Worm (Caenorhabditis elegans) whole organism, young adult: ENCODE data around the gene cdh-3.

Experiments used
- B0019.2 ChIP-seq: fragments of 200-800 bp; sonication (Bioruptor generic); conservative IDR thresholded peaks from 2 replicates; pipeline ENCODE4 v1.3.6; 2022; ENCODE audit warnings: missing genetic modification reagents, missing genetic modification characterization, missing compliant biosample characterization
- B0035.1 ChIP-seq: sonication (generic microtip); optimal IDR thresholded peaks from 2 replicates; lab custom pipeline; 2016; ENCODE audit warnings: missing genetic modification characterization, mild to moderate bottlenecking, missing compliant biosample characterization, missing genotype, missing genetic modification reagents
- B0261.1 ChIP-seq: sonication (generic microtip); optimal IDR thresholded peaks from 2 replicates; lab custom pipeline; 2016; ENCODE audit warnings: mild to moderate bottlenecking, missing genetic modification characterization, moderate library complexity, missing compliant biosample characterization
- C17E4.6 ChIP-seq: fragments of 200-800 bp; sonication (Bioruptor generic); IDR thresholded peaks from 2 replicates; pipeline ENCODE4 v1.3.6; 2022; ENCODE audit warnings: missing genetic modification reagents, missing genetic modification characterization, missing compliant biosample characterization
- D2030.7 ChIP-seq: fragments of 200-800 bp; sonication (Bioruptor generic); IDR thresholded peaks from 2 replicates; pipeline ENCODE4 v1.3.6; 2022; ENCODE audit warnings: missing genetic modification reagents, missing genetic modification characterization, missing compliant biosample characterization
- F22D6.2 ChIP-seq: sonication (generic microtip); optimal IDR thresholded peaks from 2 replicates; lab custom pipeline; 2016; ENCODE audit warnings: mild to moderate bottlenecking, missing genetic modification characterization, missing compliant biosample characterization
- F23B12.7 ChIP-seq: sonication (generic microtip); optimal IDR thresholded peaks from 2 replicates; lab custom pipeline; 2017; ENCODE audit warnings: missing genetic modification characterization, mild to moderate bottlenecking, missing compliant biosample characterization, antibody characterized with exemption, moderate library complexity; ENCODE audit not compliant: insufficient read depth
- F33H1.4 ChIP-seq: fragments of 200-800 bp; sonication (Bioruptor generic); IDR thresholded peaks from 2 replicates; pipeline ENCODE4 v1.3.6; 2022; ENCODE audit warnings: missing genetic modification reagents, missing genetic modification characterization, missing compliant biosample characterization
- F39B2.1 ChIP-seq: fragments of 200-800 bp; sonication (Bioruptor generic); IDR thresholded peaks from 2 replicates; pipeline ENCODE4 v1.3.6; 2022; ENCODE audit warnings: missing genetic modification reagents, missing genetic modification characterization, missing compliant biosample characterization
- F52B5.7 ChIP-seq: sonication (generic microtip); optimal IDR thresholded peaks from 2 replicates; lab custom pipeline; 2016; ENCODE audit warnings: mild to moderate bottlenecking, missing genetic modification characterization, missing compliant biosample characterization
- K11D2.4 ChIP-seq: fragments of 200-800 bp; sonication (Bioruptor generic); IDR thresholded peaks from 2 replicates; pipeline ENCODE4 v1.3.6; 2022; ENCODE audit warnings: missing genetic modification reagents, missing genetic modification characterization, missing compliant biosample characterization
- K12H6.12 ChIP-seq: fragments of 200-800 bp; sonication (Bioruptor generic); optimal IDR thresholded peaks from 2 replicates; lab custom pipeline; 2018; ENCODE audit warnings: mild to moderate bottlenecking, missing genetic modification characterization, missing compliant biosample characterization
- Y67H2A.10 ChIP-seq: fragments of 200-800 bp; sonication (Bioruptor generic); conservative IDR thresholded peaks from 2 replicates; pipeline ENCODE4 v1.3.6; 2022; ENCODE audit warnings: missing genetic modification reagents, missing genetic modification characterization, missing compliant biosample characterization
- ZK185.1 ChIP-seq: sonication (generic microtip); optimal IDR thresholded peaks from 2 replicates; lab custom pipeline; 2016; ENCODE audit warnings: mild to moderate bottlenecking, missing genetic modification characterization, missing compliant biosample characterization; ENCODE audit not compliant: poor library complexity, severe bottlenecking
- aptf-2 ChIP-seq: fragments of 200-800 bp; sonication (Bioruptor generic); conservative IDR thresholded peaks from 2 replicates; pipeline ENCODE4 v1.3.6; 2022; ENCODE audit warnings: missing genetic modification reagents, missing genetic modification characterization, missing compliant biosample characterization
- athp-1 ChIP-seq: sonication (generic microtip); optimal IDR thresholded peaks from 2 replicates; lab custom pipeline; 2017; ENCODE audit warnings: mild to moderate bottlenecking, missing genetic modification characterization, missing compliant biosample characterization
- attf-3 ChIP-seq: fragments of 200-800 bp; sonication (Bioruptor generic); conservative IDR thresholded peaks from 2 replicates; pipeline ENCODE4 v1.3.6; 2022; ENCODE audit warnings: missing genetic modification reagents, missing genetic modification characterization, missing compliant biosample characterization
- attf-5 ChIP-seq: fragments of 200-800 bp; sonication (Bioruptor generic); optimal IDR thresholded peaks from 2 replicates; lab custom pipeline; 2018; ENCODE audit warnings: mild to moderate bottlenecking, missing genetic modification characterization, missing compliant biosample characterization
- cebp-1 ChIP-seq, 2 experiments: fragments of 200-800 bp in 1 of 2; sonication (Bioruptor generic) in 1 of 2; sonication (generic microtip) in 1 of 2; IDR thresholded peaks in 1 of 2; optimal IDR thresholded peaks in 1 of 2; 2 replicates each; pipeline versions ENCODE4 v1.3.6 to Lab custom; 2017 to 2022; ENCODE audit warnings: missing compliant biosample characterization in 2 of 2, missing genetic modification characterization in 2 of 2, mild to moderate bottlenecking in 1 of 2, missing genetic modification reagents in 1 of 2, moderate library complexity in 1 of 2
- cebp-2 ChIP-seq: fragments of 200-800 bp; sonication (Bioruptor generic); IDR thresholded peaks from 2 replicates; pipeline ENCODE4 v1.3.6; 2022; ENCODE audit warnings: missing genetic modification characterization, missing compliant biosample characterization
- ceh-27 ChIP-seq: fragments of 200-800 bp; sonication (Bioruptor generic); optimal IDR thresholded peaks from 2 replicates; lab custom pipeline; 2018; ENCODE audit warnings: mild to moderate bottlenecking, missing genetic modification characterization, moderate library complexity, missing compliant biosample characterization
- efl-1 ChIP-seq: fragments of 150-350 bp; optimal IDR thresholded peaks from 2 replicates; lab custom pipeline; 2014; ENCODE audit warnings: missing biosample characterization, missing genetic modification reagents, missing genetic modification characterization
- ekl-4 ChIP-seq: fragments of 200-800 bp; sonication (Bioruptor generic); IDR thresholded peaks from 2 replicates; pipeline ENCODE4 v1.3.6; 2022; ENCODE audit warnings: missing genetic modification reagents, missing genetic modification characterization, missing compliant biosample characterization
- ets-4 ChIP-seq: fragments of 200-800 bp; sonication (Bioruptor generic); optimal IDR thresholded peaks from 2 replicates; lab custom pipeline; 2018; ENCODE audit warnings: mild to moderate bottlenecking, missing genetic modification characterization, missing compliant biosample characterization
- gei-17 ChIP-seq: fragments of 200-800 bp; sonication (Bioruptor generic); optimal IDR thresholded peaks from 2 replicates; lab custom pipeline; 2018; ENCODE audit warnings: mild to moderate bottlenecking, missing genetic modification characterization, missing compliant biosample characterization
- hmg-1.2 ChIP-seq: fragments of 200-800 bp; sonication (Bioruptor generic); IDR thresholded peaks from 2 replicates; pipeline ENCODE4 v1.3.6; 2022; ENCODE audit warnings: missing genetic modification reagents, missing genetic modification characterization, missing compliant biosample characterization
- hsf-1 ChIP-seq: fragments of 200-800 bp; sonication (Bioruptor generic); IDR thresholded peaks from 2 replicates; pipeline ENCODE4 v1.3.6; 2022; ENCODE audit warnings: missing genetic modification reagents, missing genetic modification characterization, missing compliant biosample characterization
- lin-54 ChIP-seq: fragments of 200-800 bp; sonication (Bioruptor generic); optimal IDR thresholded peaks from 2 replicates; lab custom pipeline; 2018; ENCODE audit warnings: mild to moderate bottlenecking, missing genetic modification characterization, missing compliant biosample characterization
- lir-1 ChIP-seq: fragments of 200-800 bp; sonication (Bioruptor generic); conservative IDR thresholded peaks from 2 replicates; pipeline ENCODE4 v1.3.6; 2022; ENCODE audit warnings: missing genetic modification reagents, missing genetic modification characterization, missing compliant biosample characterization
- lsl-1 ChIP-seq: fragments of 200-800 bp; sonication (Bioruptor generic); optimal IDR thresholded peaks from 2 replicates; lab custom pipeline; 2018; ENCODE audit warnings: mild to moderate bottlenecking, missing genetic modification characterization, moderate library complexity, missing compliant biosample characterization
- madf-10 ChIP-seq: sonication (generic microtip); optimal IDR thresholded peaks from 2 replicates; lab custom pipeline; 2016; ENCODE audit warnings: mild to moderate bottlenecking, missing genetic modification characterization, missing compliant biosample characterization
- madf-3 ChIP-seq: fragments of 200-800 bp; sonication (Bioruptor generic); IDR thresholded peaks from 2 replicates; pipeline ENCODE4 v1.3.6; 2022; ENCODE audit warnings: missing genetic modification reagents, missing genetic modification characterization, missing compliant biosample characterization
- mcd-1 ChIP-seq: fragments of 200-800 bp; sonication (Bioruptor generic); IDR thresholded peaks from 2 replicates; pipeline ENCODE4 v1.3.6; 2022; ENCODE audit warnings: missing genetic modification reagents, missing genetic modification characterization, missing compliant biosample characterization
- nhr-80 ChIP-seq: sonication (generic microtip); optimal IDR thresholded peaks from 2 replicates; lab custom pipeline; 2016; ENCODE audit warnings: missing genetic modification characterization, missing compliant biosample characterization
- pbrm-1 ChIP-seq: fragments of 200-800 bp; sonication (Bioruptor generic); IDR thresholded peaks from 2 replicates; pipeline ENCODE4 v1.3.6; 2022; ENCODE audit warnings: missing genetic modification reagents, missing genetic modification characterization, missing compliant biosample characterization
- rcor-1 ChIP-seq: fragments of 200-800 bp; sonication (Bioruptor generic); IDR thresholded peaks from 2 replicates; pipeline ENCODE4 v1.3.6; 2022; ENCODE audit warnings: missing genetic modification reagents, missing genetic modification characterization, missing compliant biosample characterization
- snpc-3.4 ChIP-seq: sonication (generic microtip); optimal IDR thresholded peaks from 2 replicates; lab custom pipeline; 2017; ENCODE audit warnings: missing genetic modification characterization, mild to moderate bottlenecking, missing compliant biosample characterization, antibody characterized with exemption, moderate library complexity, missing genotype, missing genetic modification reagents
- somi-1 ChIP-seq: fragments of 200-800 bp; sonication (Bioruptor generic); optimal IDR thresholded peaks from 2 replicates; lab custom pipeline; 2018; ENCODE audit warnings: mild to moderate bottlenecking, missing genetic modification characterization, missing compliant biosample characterization
- sptf-2 ChIP-seq: fragments of 200-800 bp; sonication (Bioruptor generic); optimal IDR thresholded peaks from 2 replicates; lab custom pipeline; 2018; ENCODE audit warnings: mild to moderate bottlenecking, missing genetic modification characterization, missing compliant biosample characterization
- tbx-9 ChIP-seq: sonication (generic microtip); optimal IDR thresholded peaks from 2 replicates; lab custom pipeline; 2016; ENCODE audit warnings: borderline replicate concordance, missing genetic modification characterization, inconsistent platforms, missing compliant biosample characterization
- unc-130 ChIP-seq: sonication (generic microtip); optimal IDR thresholded peaks from 2 replicates; lab custom pipeline; 2016; ENCODE audit warnings: missing genetic modification reagents, missing genetic modification characterization, missing compliant biosample characterization
- unc-62 ChIP-seq: fragments of 150-350 bp; optimal IDR thresholded peaks from 2 replicates; lab custom pipeline; 2014; ENCODE audit warnings: missing biosample characterization, missing genetic modification reagents, missing genetic modification characterization
- xnd-1 ChIP-seq: sonication (generic microtip); optimal IDR thresholded peaks from 2 replicates; lab custom pipeline; 2016; ENCODE audit warnings: missing genotype, missing genetic modification reagents, missing genetic modification characterization, missing compliant biosample characterization
- zfh-2 ChIP-seq: fragments of 200-800 bp; sonication (Bioruptor generic); conservative IDR thresholded peaks from 2 replicates; pipeline ENCODE4 v1.3.6; 2022; ENCODE audit warnings: missing genetic modification reagents, missing genetic modification characterization, missing compliant biosample characterization

cdh-3 gene

ce11 chrIII:7711495-7711894 is 42.8 kb downstream of the cdh-3 start (continued):
- no peak for TF ChIP-seq madf-10
- TF ChIP-seq madf-3 (GFP tag; lab: Robert Waterston, UW) = 0 out of 2 replicates have a peak, but pooled peaks have one; percentile 52
- TF ChIP-seq unc-130 = no peak
- TF ChIP-seq F23B12.7 (tag; lab: Kevin White, UChicago) = no peak
- TF ChIP-seq unc-62 = no peak

- no peak for TF ChIP-seq F33H1.4 (GFP tag; lab: Robert Waterston, UW)
- no peak for TF ChIP-seq C17E4.6 (GFP tag; lab: Robert Waterston, UW)
- peak; percentile 73 for TF ChIP-seq attf-5 (GFP tag; lab: Kevin White, UChicago)
- no peak for TF ChIP-seq B0019.2 (GFP tag; lab: Robert Waterston, UW)
- no peak for TF ChIP-seq cebp-2 (GFP tag; lab: Robert Waterston, UW)
- TF ChIP-seq sptf-2 (GFP tag; lab: Kevin White, UChicago) = no peak
- TF ChIP-seq rcor-1 (GFP tag; lab: Robert Waterston, UW) = peak; percentile 31; the same call in 1 of the 2 replicates
- no peak for TF ChIP-seq snpc-3.4 (tag; lab: Kevin White, UChicago)
- TF ChIP-seq K12H6.12 = peak; percentile 16
- no peak for TF ChIP-seq D2030.7 (GFP tag; lab: Robert Waterston, UW)
- TF ChIP-seq cebp-1 (GFP tag; IDR thresholded peaks at IDR 0.05; lab: Robert Waterston, UW) = no peak
- no peak for TF ChIP-seq cebp-1 (tag; optimal IDR thresholded peaks at IDR 0.05; lab: Kevin White, UChicago)
- peak; percentile 30 for TF ChIP-seq efl-1
- peak; percentile 39 for TF ChIP-seq nhr-80 (tag; lab: Kevin White, UChicago)
- TF ChIP-seq Y67H2A.10 (GFP tag; lab: Robert Waterston, UW) = 0 out of 2 replicates have a peak, but pooled peaks have one; percentile 17
- TF ChIP-seq lsl-1 = no peak
- no peak for TF ChIP-seq F22D6.2 (tag; lab: Kevin White, UChicago)
- 0 out of 2 replicates have a peak, but pooled peaks have one; percentile 11 for TF ChIP-seq attf-3
- no peak for TF ChIP-seq pbrm-1 (GFP tag; lab: Robert Waterston, UW)
- no peak for TF ChIP-seq athp-1
- TF ChIP-seq K11D2.4 (GFP tag; lab: Robert Waterston, UW) = 0 out of 2 replicates have a peak, but pooled peaks have one; percentile 23
- peak; percentile 38; the same call in 1 of the 2 replicates for TF ChIP-seq mcd-1 (GFP tag; lab: Robert Waterston, UW)
- TF ChIP-seq unc-130 = no peak
- peak; percentile 70 for TF ChIP-seq zfh-2
- TF ChIP-seq xnd-1 (tag; lab: Kevin White, UChicago) = no peak
- TF ChIP-seq madf-10 = no peak
- TF ChIP-seq lir-1 = 0 out of 2 replicates have a peak, but pooled peaks have one; percentile 9
- no peak for TF ChIP-seq B0261.1 (tag; lab: Kevin White, UChicago)
- TF ChIP-seq lin-54 = peak; percentile 33
- no peak for TF ChIP-seq ZK185.1 (tag; lab: Kevin White, UChicago)
- TF ChIP-seq ets-4 (GFP tag; lab: Kevin White, UChicago) = no peak
- no peak for TF ChIP-seq F52B5.7 (tag; lab: Kevin White, UChicago)
- TF ChIP-seq somi-1 = no peak
- no peak for TF ChIP-seq F23B12.7 (tag; lab: Kevin White, UChicago)
- no peak for TF ChIP-seq gei-17 (GFP tag; lab: Kevin White, UChicago)
- TF ChIP-seq ceh-27 = peak; percentile 78
- no peak for TF ChIP-seq B0035.1
- TF ChIP-seq F39B2.1 (GFP tag; lab: Robert Waterston, UW) = no peak
- no peak for TF ChIP-seq aptf-2 (GFP tag; lab: Robert Waterston, UW)
- peak; percentile 35; the same call in 1 of the 2 replicates for TF ChIP-seq hmg-1.2
- TF ChIP-seq ekl-4 = 0 out of 2 replicates have a peak, but pooled peaks have one; percentile 29
- TF ChIP-seq hsf-1 (GFP tag; lab: Robert Waterston, UW) = no peak
- peak; percentile 78; the same call in 1 of the 2 replicates for TF ChIP-seq madf-3 (GFP tag; lab: Robert Waterston, UW)
- TF ChIP-seq tbx-9 (tag; lab: Kevin White, UChicago) = no peak
Measured at ce11 chrIII:7710943-7711342, 43.3 kb downstream of the cdh-3 start.
